Worm (Caenorhabditis elegans) whole organism, early embryonic: ENCODE results near the gene lst-2.

Experiments
- B0310.2 ChIP-seq: sonication (generic microtip); optimal IDR thresholded peaks from 2 replicates; lab custom pipeline; 2016; ENCODE audit warnings: mild to moderate bottlenecking, missing genetic modification characterization, missing compliant biosample characterization
- F13C5.2 ChIP-seq: sonication (generic microtip); optimal IDR thresholded peaks from 2 replicates; lab custom pipeline; 2017; ENCODE audit warnings: mild to moderate bottlenecking, missing genetic modification characterization, inconsistent platforms, missing compliant biosample characterization
- aly-1 ChIP-seq: sonication (generic microtip); optimal IDR thresholded peaks from 2 replicates; lab custom pipeline; 2016; ENCODE audit warnings: missing genetic modification characterization, missing compliant biosample characterization
- ama-1 ChIP-seq: fragments of 150-350 bp; optimal IDR thresholded peaks from 2 replicates; lab custom pipeline; 2014
- ceh-13 ChIP-seq: fragments of 200-800 bp; sonication (Bioruptor generic); optimal IDR thresholded peaks from 2 replicates; lab custom pipeline; 2018; ENCODE audit warnings: mild to moderate bottlenecking, missing genetic modification characterization, missing compliant biosample characterization
- ceh-36 ChIP-seq: sonication (generic microtip); optimal IDR thresholded peaks from 2 replicates; lab custom pipeline; 2016; ENCODE audit warnings: missing genetic modification characterization, inconsistent platforms, missing compliant biosample characterization
- ets-7 ChIP-seq: sonication (generic microtip); optimal IDR thresholded peaks from 2 replicates; lab custom pipeline; 2016; ENCODE audit warnings: missing genotype, missing genetic modification characterization, missing compliant biosample characterization
- flt-1 ChIP-seq: fragments of 200-800 bp; sonication (Bioruptor generic); IDR thresholded peaks from 2 replicates; pipeline ENCODE4 v1.3.6; 2022; ENCODE audit warnings: missing genetic modification characterization, missing compliant biosample characterization
- hmg-4 ChIP-seq: fragments of 200-800 bp; sonication (Bioruptor generic); optimal IDR thresholded peaks from 2 replicates; lab custom pipeline; 2018; ENCODE audit warnings: mild to moderate bottlenecking, missing genetic modification characterization, missing compliant biosample characterization
- sea-1 ChIP-seq: fragments of 200-800 bp; sonication (Bioruptor generic); conservative IDR thresholded peaks from 2 replicates; pipeline ENCODE4 v1.3.6; 2022; ENCODE audit warnings: missing genetic modification characterization, missing compliant biosample characterization
- tbx-11 ChIP-seq: fragments of 200-800 bp; sonication (Bioruptor generic); IDR thresholded peaks from 2 replicates; pipeline ENCODE4 v1.3.6; 2022; ENCODE audit warnings: missing genetic modification characterization, missing compliant biosample characterization
- tra-4 ChIP-seq: sonication (generic microtip); optimal IDR thresholded peaks from 2 replicates; lab custom pipeline; 2017; ENCODE audit warnings: missing genetic modification characterization, missing compliant biosample characterization

- TF ChIP-seq aly-1 (no peak), tra-4 (no peak), ceh-13 (GFP tag; lab: Kevin White, UChicago) (no peak), ceh-36 (no peak), tbx-11 (GFP tag; lab: Robert Waterston, UW) (no peak), flt-1 (GFP tag; lab: Robert Waterston, UW) (no peak), ets-7 (tag; lab: Kevin White, UChicago) (no peak), F13C5.2 (tag; lab: Kevin White, UChicago) (no peak), hmg-4 (GFP tag; lab: Kevin White, UChicago) (no peak), ama-1 (no peak), sea-1 (GFP tag; lab: Robert Waterston, UW) (no peak), B0310.2 (tag; lab: Kevin White, UChicago) (no peak)
These were observed 29.8 kb downstream of the lst-2 start, which contains the start of gene col-165 for ce11 chrX:4353318-4353717.
